Fruit fly (Drosophila melanogaster) whole organism, embryonic: Measurements from ENCODE around the gene CG7298.

Experiments
- Ada2b ChIP-seq: fragments of 200-800 bp; sonication (Bioruptor generic); IDR thresholded peaks from 2 replicates; pipeline ENCODE4 v1.3.6; 2022; ENCODE audit warnings: missing biosample characterization, missing genetic modification characterization
- CG10267 ChIP-seq: fragments of 200-800 bp; sonication (Bioruptor generic); optimal IDR thresholded peaks from 2 replicates; lab custom pipeline; 2018; ENCODE audit warnings: missing biosample characterization, mild to moderate bottlenecking, missing genetic modification characterization, moderate library complexity
- CG10543 ChIP-seq: fragments of 200-800 bp; sonication (Bioruptor generic); optimal IDR thresholded peaks from 3 replicates; lab custom pipeline; 2017; ENCODE audit warnings: missing biosample characterization, mild to moderate bottlenecking, missing genetic modification characterization, moderate library complexity
- CG11723 ChIP-seq: fragments of 200-800 bp; sonication (Bioruptor generic); optimal IDR thresholded peaks from 2 replicates; lab custom pipeline; 2017; ENCODE audit warnings: missing biosample characterization, mild to moderate bottlenecking, missing genetic modification characterization
- CG1233 ChIP-seq: fragments of 200-800 bp; sonication (Bioruptor generic); optimal IDR thresholded peaks from 4 replicates; lab custom pipeline; 2018; ENCODE audit warnings: missing biosample characterization, mild to moderate bottlenecking, missing genetic modification characterization
- CG12744 ChIP-seq: fragments of 200-800 bp; sonication (Bioruptor generic); optimal IDR thresholded peaks from 2 replicates; lab custom pipeline; 2016; ENCODE audit warnings: missing biosample characterization, missing genetic modification characterization
- CG12769 ChIP-seq: fragments of 200-800 bp; sonication (Bioruptor generic); optimal IDR thresholded peaks from 2 replicates; lab custom pipeline; 2019; ENCODE audit warnings: missing biosample characterization, mild to moderate bottlenecking, missing genetic modification characterization, moderate library complexity
- CG14710 ChIP-seq: fragments of 200-800 bp; sonication (Bioruptor generic); optimal IDR thresholded peaks from 3 replicates; lab custom pipeline; 2019; ENCODE audit warnings: missing biosample characterization, mild to moderate bottlenecking, missing genetic modification characterization, moderate library complexity
- CG15011 ChIP-seq: fragments of 200-800 bp; sonication (Bioruptor generic); optimal IDR thresholded peaks from 3 replicates; lab custom pipeline; 2018; ENCODE audit warnings: missing biosample characterization, mild to moderate bottlenecking, missing genetic modification characterization
- CG16813 ChIP-seq: fragments of 200-800 bp; sonication (Bioruptor generic); IDR thresholded peaks from 3 replicates; pipeline ENCODE4 v1.3.6; 2022; ENCODE audit warnings: missing biosample characterization, missing genetic modification characterization; ENCODE audit not compliant: partially characterized antibody
- CG17385 ChIP-seq: fragments of 200-800 bp; sonication (Bioruptor generic); optimal IDR thresholded peaks from 3 replicates; lab custom pipeline; 2018; ENCODE audit warnings: missing biosample characterization, mild to moderate bottlenecking, missing genetic modification characterization
- CG18619 ChIP-seq: fragments of 200-800 bp; sonication (Bioruptor generic); optimal IDR thresholded peaks from 3 replicates; lab custom pipeline; 2017; ENCODE audit warnings: missing biosample characterization, mild to moderate bottlenecking, missing genetic modification characterization
- CG2120 ChIP-seq: fragments of 200-800 bp; sonication (Bioruptor generic); optimal IDR thresholded peaks from 3 replicates; lab custom pipeline; 2016; ENCODE audit warnings: missing biosample characterization, missing genetic modification characterization
- CG2199 ChIP-seq: fragments of 200-800 bp; sonication (Bioruptor generic); IDR thresholded peaks from 3 replicates; pipeline ENCODE4 v1.3.6; 2022; ENCODE audit warnings: missing biosample characterization, missing genetic modification characterization
- CG32532 ChIP-seq: fragments of 200-800 bp; sonication (Bioruptor generic); IDR thresholded peaks from 2 replicates; pipeline ENCODE4 v1.3.6; 2022; ENCODE audit warnings: missing biosample characterization, missing genetic modification characterization
- CG3847 ChIP-seq: fragments of 200-800 bp; sonication (Bioruptor generic); IDR thresholded peaks from 2 replicates; pipeline ENCODE4 v1.3.6; 2022; ENCODE audit warnings: missing biosample characterization, missing genetic modification characterization
- CG6765 ChIP-seq: fragments of 200-800 bp; sonication (Bioruptor generic); optimal IDR thresholded peaks from 3 replicates; lab custom pipeline; 2017; ENCODE audit warnings: missing biosample characterization, mild to moderate bottlenecking, missing genetic modification characterization
- CG6791 ChIP-seq: fragments of 200-800 bp; sonication (Bioruptor generic); IDR thresholded peaks from 3 replicates; pipeline ENCODE4 v1.3.6; 2022; ENCODE audit warnings: missing biosample characterization, missing genetic modification characterization; ENCODE audit not compliant: partially characterized antibody
- CG7357 ChIP-seq: fragments of 200-800 bp; sonication (Bioruptor generic); IDR thresholded peaks from 3 replicates; pipeline ENCODE4 v1.3.6; 2022; ENCODE audit warnings: missing biosample characterization, missing genetic modification characterization
- CoRest ChIP-seq: fragments of 200-800 bp; sonication (Bioruptor generic); optimal IDR thresholded peaks from 3 replicates; lab custom pipeline; 2018; ENCODE audit warnings: missing biosample characterization, mild to moderate bottlenecking, missing genetic modification characterization, moderate library complexity
- CrebB ChIP-seq: fragments of 200-800 bp; sonication (Bioruptor generic); optimal IDR thresholded peaks from 3 replicates; lab custom pipeline; 2018; ENCODE audit warnings: missing biosample characterization, mild to moderate bottlenecking, missing genetic modification characterization
- D ChIP-seq, 2 experiments: fragments of 200-800 bp in 1 of 2; fragments of >200 bp in 1 of 2; sonication (Bioruptor generic) in 1 of 2; optimal IDR thresholded peaks; 2 replicates in 1 of 2; 3 replicates in 1 of 2; lab custom pipeline; 2017; ENCODE audit warnings: mild to moderate bottlenecking in 1 of 2, missing biosample characterization in 1 of 2, missing genetic modification characterization in 1 of 2, missing genetic modification reagents in 1 of 2
- Dbx ChIP-seq: fragments of 200-800 bp; sonication (Bioruptor generic); IDR thresholded peaks from 3 replicates; pipeline ENCODE4 v1.3.6; 2022; ENCODE audit warnings: missing biosample characterization, missing genetic modification characterization
- Dfd ChIP-seq, 2 experiments: fragments of >200 bp; optimal IDR thresholded peaks; 2 replicates each; lab custom pipeline; 2017; ENCODE audit warnings: missing biosample characterization in 2 of 2, missing genetic modification characterization in 2 of 2
- Doc2 ChIP-seq: fragments of 200-800 bp; sonication (Bioruptor generic); IDR thresholded peaks from 2 replicates; pipeline ENCODE4 v1.3.6; 2022; ENCODE audit warnings: missing biosample characterization, missing genetic modification characterization
- Gug ChIP-seq: fragments of 200-800 bp; sonication (Bioruptor generic); IDR thresholded peaks from 4 replicates; pipeline ENCODE4 v1.3.6; 2022; ENCODE audit warnings: missing biosample characterization, missing genetic modification characterization
- HLH3B ChIP-seq: fragments of 200-800 bp; sonication (Bioruptor generic); IDR thresholded peaks from 2 replicates; pipeline ENCODE4 v1.3.6; 2022; ENCODE audit warnings: missing biosample characterization, missing genetic modification characterization
- Oli ChIP-seq: fragments of 200-800 bp; sonication (Bioruptor generic); optimal IDR thresholded peaks from 2 replicates; lab custom pipeline; 2018; ENCODE audit warnings: missing biosample characterization, mild to moderate bottlenecking, missing genetic modification characterization, moderate library complexity
- PHDP ChIP-seq: fragments of 200-800 bp; sonication (Bioruptor generic); optimal IDR thresholded peaks from 3 replicates; lab custom pipeline; 2018; ENCODE audit warnings: missing biosample characterization, mild to moderate bottlenecking, missing genetic modification characterization, moderate library complexity
- cg ChIP-seq: fragments of 200-800 bp; sonication (Bioruptor generic); optimal IDR thresholded peaks from 3 replicates; lab custom pipeline; 2019; ENCODE audit warnings: missing biosample characterization, mild to moderate bottlenecking, missing genetic modification characterization, moderate library complexity
- dysf ChIP-seq: fragments of 200-800 bp; sonication (Bioruptor generic); IDR thresholded peaks from 3 replicates; pipeline ENCODE4 v1.3.6; 2022; ENCODE audit warnings: missing biosample characterization, missing genetic modification characterization
- gt ChIP-seq: fragments of 200-800 bp; sonication (Bioruptor generic); IDR thresholded peaks from 2 replicates; pipeline ENCODE4 v1.3.6; 2022; ENCODE audit warnings: missing biosample characterization, missing genetic modification characterization
- her ChIP-seq: fragments of 200-800 bp; sonication (Bioruptor generic); optimal IDR thresholded peaks from 2 replicates; lab custom pipeline; 2016; ENCODE audit warnings: missing biosample characterization, missing genetic modification characterization
- knrl ChIP-seq: fragments of 200-800 bp; sonication (Bioruptor generic); IDR thresholded peaks from 3 replicates; pipeline ENCODE4 v1.3.6; 2022; ENCODE audit warnings: missing biosample characterization, missing genetic modification characterization; ENCODE audit not compliant: partially characterized antibody
- lola ChIP-seq, 3 experiments: fragments of >200 bp in 2 of 3; fragments of 200-800 bp in 1 of 3; sonication (Bioruptor generic) in 1 of 3; optimal IDR thresholded peaks; 2 replicates each; lab custom pipeline; 2017 to 2019; ENCODE audit warnings: missing biosample characterization in 3 of 3, missing genetic modification characterization in 3 of 3, mild to moderate bottlenecking in 1 of 3, moderate library complexity in 1 of 3
- maf-S ChIP-seq: fragments of 200-800 bp; sonication (Bioruptor generic); optimal IDR thresholded peaks from 2 replicates; lab custom pipeline; 2016; ENCODE audit warnings: missing biosample characterization, missing genetic modification characterization
- mirr ChIP-seq: fragments of 200-800 bp; sonication (Bioruptor generic); optimal IDR thresholded peaks from 3 replicates; lab custom pipeline; 2018; ENCODE audit warnings: missing biosample characterization, mild to moderate bottlenecking, missing genetic modification characterization
- nmo ChIP-seq: fragments of 200-800 bp; sonication (Bioruptor generic); optimal IDR thresholded peaks from 2 replicates; lab custom pipeline; 2018; ENCODE audit warnings: missing biosample characterization, mild to moderate bottlenecking, missing genetic modification characterization, moderate library complexity
- pan ChIP-seq, 4 experiments: fragments of >200 bp in 3 of 4; fragments of 200-800 bp in 1 of 4; sonication (Bioruptor generic) in 1 of 4; optimal IDR thresholded peaks in 3 of 4; IDR thresholded peaks in 1 of 4; 2 replicates each; pipeline versions ENCODE4 v1.3.6 to Lab custom; 2017 to 2022; ENCODE audit warnings: missing biosample characterization in 2 of 4, missing genetic modification characterization in 2 of 4, mixed read lengths in 1 of 4
- rib ChIP-seq: fragments of 200-800 bp; sonication (Bioruptor generic); IDR thresholded peaks from 2 replicates; pipeline ENCODE4 v1.3.6; 2022; ENCODE audit warnings: missing biosample characterization, missing genetic modification characterization
- sc ChIP-seq, 3 experiments: fragments of >200 bp in 2 of 3; fragments of 200-800 bp in 1 of 3; sonication (Bioruptor generic) in 1 of 3; optimal IDR thresholded peaks; 2 replicates in 2 of 3; 3 replicates in 1 of 3; lab custom pipeline; 2017; ENCODE audit warnings: mild to moderate bottlenecking in 1 of 3, missing biosample characterization in 1 of 3, missing genetic modification characterization in 1 of 3, missing genetic modification reagents in 1 of 3
- seq ChIP-seq: fragments of 200-800 bp; sonication (Bioruptor generic); IDR thresholded peaks from 2 replicates; pipeline ENCODE4 v1.3.6; 2022; ENCODE audit warnings: missing biosample characterization, missing genetic modification characterization
- slbo ChIP-seq: fragments of 200-800 bp; sonication (Bioruptor generic); IDR thresholded peaks from 2 replicates; pipeline ENCODE4 v1.3.6; 2022; ENCODE audit warnings: missing biosample characterization, missing genetic modification characterization
- sug ChIP-seq: fragments of 200-800 bp; optimal IDR thresholded peaks from 2 replicates; lab custom pipeline; 2019; ENCODE audit warnings: missing biosample characterization, mild to moderate bottlenecking, missing genetic modification characterization, moderate library complexity
- tna ChIP-seq: fragments of 200-800 bp; sonication (Bioruptor generic); IDR thresholded peaks from 2 replicates; pipeline ENCODE4 v1.3.6; 2022; ENCODE audit warnings: missing biosample characterization, missing genetic modification characterization; ENCODE audit not compliant: partially characterized antibody
- ttk ChIP-seq: fragments of 200-800 bp; sonication (Bioruptor generic); IDR thresholded peaks from 2 replicates; pipeline ENCODE4 v2.1.2; 2022; ENCODE audit warnings: missing biosample characterization, missing genetic modification characterization
- vvl ChIP-seq: fragments of 200-800 bp; sonication (Bioruptor generic); IDR thresholded peaks from 2 replicates; pipeline ENCODE4 v1.3.6; 2022; ENCODE audit warnings: missing biosample characterization, missing genetic modification characterization
- z ChIP-seq: fragments of 200-800 bp; sonication (Bioruptor generic); IDR thresholded peaks from 3 replicates; pipeline ENCODE4 v1.3.6; 2022; ENCODE audit warnings: missing biosample characterization, missing genetic modification characterization
- zfh2 ChIP-seq: fragments of 200-800 bp; sonication (Bioruptor generic); optimal IDR thresholded peaks from 2 replicates; lab custom pipeline; 2016; ENCODE audit warnings: missing biosample characterization, missing genetic modification characterization

The CG7298 gene

DNA sequence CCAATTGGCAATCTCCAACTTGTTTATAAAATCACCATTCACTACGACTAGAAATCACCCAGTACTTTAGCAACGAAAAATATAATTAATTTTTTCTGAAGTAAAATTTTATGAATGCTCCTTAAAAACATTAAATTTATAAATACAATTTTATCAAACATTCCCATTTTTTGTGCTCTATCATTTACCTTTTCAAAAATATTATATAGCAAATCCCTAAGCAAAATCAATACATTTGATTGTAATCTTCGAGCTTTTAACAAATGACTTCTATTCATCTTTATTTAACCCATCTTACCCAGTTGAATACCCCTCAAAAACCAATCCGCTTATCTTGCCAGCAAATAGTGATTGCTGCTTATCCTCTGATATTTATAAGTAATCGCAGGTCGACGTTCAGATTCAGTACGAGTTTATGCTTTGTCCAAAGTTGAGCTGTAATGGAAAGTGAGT, 18.0 kb upstream of the CG7298 start, which contains the start of gene CG17145 (continued):
- TF ChIP-seq CG7357 (GFP tag; lab: Robert Waterston, UW): no peak
- no peak for TF ChIP-seq rib (GFP tag; lab: Robert Waterston, UW)
- TF ChIP-seq CG10543 (GFP tag; lab: Kevin White, UChicago): no peak
- TF ChIP-seq cg: no peak
- TF ChIP-seq zfh2 (GFP tag; lab: Kevin White, UChicago): no peak
- TF ChIP-seq CG15011 (GFP tag; lab: Kevin White, UChicago): no peak
- no peak for TF ChIP-seq mirr
- TF ChIP-seq CG32532: 0 out of 2 replicates have a peak, but pooled peaks have one; percentile 16
- TF ChIP-seq CG2120 (GFP tag; lab: Kevin White, UChicago): peak; percentile 63
- no peak for TF ChIP-seq Ada2b (GFP tag; lab: Robert Waterston, UW)
- no peak for TF ChIP-seq knrl (GFP tag; lab: Robert Waterston, UW)
- TF ChIP-seq vvl: no peak
- TF ChIP-seq CG14710: no peak
- no peak for TF ChIP-seq CG1233 (GFP tag; lab: Kevin White, UChicago)
- no peak for TF ChIP-seq pan (optimal IDR thresholded peaks at IDR 0.05; lab: Kevin White, UChicago)
- no peak for TF ChIP-seq pan (GFP tag; optimal IDR thresholded peaks at IDR 0.05 in 1 of 2, IDR thresholded peaks at IDR 0.05 in 1 of 2)
- TF ChIP-seq her: no peak
- TF ChIP-seq Dbx (GFP tag; lab: Robert Waterston, UW): no peak
- TF ChIP-seq D (optimal IDR thresholded peaks at IDR 0.05; lab: Kevin White, UChicago): no peak
- no peak for TF ChIP-seq D (GFP tag; optimal IDR thresholded peaks at IDR 0.05; lab: Kevin White, UChicago)
- no peak for TF ChIP-seq CG12744
- TF ChIP-seq CG17385: peak; percentile 39
- TF ChIP-seq gt (GFP tag; lab: Robert Waterston, UW): no peak
- TF ChIP-seq CG6765: no peak
- peak; percentile 47 for TF ChIP-seq PHDP (tag; lab: Kevin White, UChicago)
- TF ChIP-seq sc (optimal IDR thresholded peaks at IDR 0.05; lab: Kevin White, UChicago): no peak
- no peak for TF ChIP-seq sc (GFP tag; optimal IDR thresholded peaks at IDR 0.05; lab: Kevin White, UChicago)
- TF ChIP-seq HLH3B (GFP tag; lab: Robert Waterston, UW): no peak
- no peak for TF ChIP-seq CG11723
- no peak for TF ChIP-seq CrebB (tag; lab: Kevin White, UChicago)
- no peak for TF ChIP-seq lola (GFP tag; optimal IDR thresholded peaks at IDR 0.05; lab: Kevin White, UChicago)
- peak; percentile 46 for TF ChIP-seq sug (tag; lab: Kevin White, UChicago)
- no peak for TF ChIP-seq z (GFP tag; lab: Robert Waterston, UW)
- peak; percentile 54; the same call in 2 of the 3 replicates for TF ChIP-seq dysf (GFP tag; lab: Robert Waterston, UW)
- no peak for TF ChIP-seq CG16813 (GFP tag; lab: Robert Waterston, UW)
- no peak for TF ChIP-seq CG2199 (GFP tag; lab: Robert Waterston, UW)
- TF ChIP-seq slbo (GFP tag; lab: Robert Waterston, UW): no peak
- no peak for TF ChIP-seq maf-S (GFP tag; lab: Kevin White, UChicago)
- TF ChIP-seq tna (GFP tag; lab: Robert Waterston, UW): no peak
- TF ChIP-seq CG6791 (GFP tag; lab: Robert Waterston, UW): no peak
- no peak for TF ChIP-seq Doc2 (GFP tag; lab: Robert Waterston, UW)
- TF ChIP-seq Dfd (GFP tag; optimal IDR thresholded peaks at IDR 0.05; lab: Kevin White, UChicago): no peak
- TF ChIP-seq CG3847 (GFP tag; lab: Robert Waterston, UW): no peak
- TF ChIP-seq seq (GFP tag; lab: Robert Waterston, UW): no peak
- TF ChIP-seq Oli: peak; percentile 18
- TF ChIP-seq CoRest: peak; percentile 52
- TF ChIP-seq ttk (GFP tag; lab: Robert Waterston, UW): no peak
- no peak for TF ChIP-seq CG12769 (tag; lab: Kevin White, UChicago)
- TF ChIP-seq CG18619 (GFP tag; lab: Kevin White, UChicago): peak; percentile 4
- no peak for TF ChIP-seq CG10267 (tag; lab: Kevin White, UChicago)
- no peak for TF ChIP-seq Gug (GFP tag; lab: Robert Waterston, UW)
- TF ChIP-seq nmo (GFP tag; lab: Kevin White, UChicago): no peak
